Worm (Caenorhabditis elegans): ENCODE measurements around the gene Y79H2A.12.

- TF ChIP-seq med-1 (GFP tag; optimal IDR thresholded peaks at IDR 0.05; ENCODE audit: insufficient read depth) (no peak), ref-1 (GFP tag; conservative IDR thresholded peaks at IDR 0.05) (no peak), flt-1 (GFP tag; IDR thresholded peaks at IDR 0.05) (no peak), klf-2 (GFP tag; conservative IDR thresholded peaks at IDR 0.05) (no peak), tab-1 (GFP tag; IDR thresholded peaks at IDR 0.05) (no peak), T22C8.4 (GFP tag; IDR thresholded peaks at IDR 0.05) (no peak)
Measured at ce11 chrIII:11991654-11992292, 36.9 kb downstream of the Y79H2A.12 start.

All from whole organism, midembryonic.